Worm (Caenorhabditis elegans) whole organism, L1 larva: ENCODE measurements around the gene col-109.
A peak's percentile ranks its signal among the peaks of the same experiment; 100 is the strongest.

Experiments used
- aha-1 ChIP-seq: fragments of 150-350 bp; optimal IDR thresholded peaks from 2 replicates; lab custom pipeline; 2014; ENCODE audit warnings: missing biosample characterization, missing genetic modification characterization
- blmp-1 ChIP-seq: fragments of 150-350 bp; optimal IDR thresholded peaks from 2 replicates; lab custom pipeline; 2014; ENCODE audit warnings: missing biosample characterization, missing genetic modification characterization
- ceh-82 ChIP-seq, 3 experiments: fragments of 150-350 bp in 1 of 3; sonication (generic microtip) in 2 of 3; optimal IDR thresholded peaks; 2 replicates each; lab custom pipeline; 2014 to 2017; ENCODE audit warnings: missing biosample characterization in 3 of 3, missing genetic modification characterization in 3 of 3
- efl-1 ChIP-seq, 4 experiments: fragments of 150-350 bp; optimal IDR thresholded peaks in 3 of 4; peaks in 1 of 4; 1 replicate in 1 of 4; 2 replicates in 3 of 4; lab custom pipeline; 2014; ENCODE audit warnings: missing biosample characterization in 2 of 4, missing genetic modification characterization in 2 of 4, missing genetic modification reagents in 2 of 4
- fos-1 ChIP-seq: fragments of 150-350 bp; optimal IDR thresholded peaks from 2 replicates; lab custom pipeline; 2014; ENCODE audit warnings: missing biosample characterization, missing genetic modification characterization
- nhr-20 ChIP-seq: sonication (generic microtip); optimal IDR thresholded peaks from 2 replicates; lab custom pipeline; 2016; ENCODE audit warnings: mild to moderate bottlenecking, missing genetic modification characterization, missing compliant biosample characterization
- nhr-76 ChIP-seq: sonication (generic microtip); optimal IDR thresholded peaks from 2 replicates; lab custom pipeline; 2017; ENCODE audit warnings: missing biosample characterization, missing genetic modification characterization
- nhr-77 ChIP-seq: fragments of 150-350 bp; optimal IDR thresholded peaks from 2 replicates; lab custom pipeline; 2014; ENCODE audit warnings: missing biosample characterization, missing genetic modification characterization
- nhr-84 ChIP-seq: sonication (generic microtip); optimal IDR thresholded peaks from 2 replicates; lab custom pipeline; 2017; ENCODE audit warnings: missing biosample characterization, missing genetic modification characterization
- nhr-90 ChIP-seq: sonication (generic microtip); optimal IDR thresholded peaks from 2 replicates; lab custom pipeline; 2016; ENCODE audit warnings: mild to moderate bottlenecking, missing genetic modification characterization, missing compliant biosample characterization; ENCODE audit not compliant: poor library complexity
- swsn-7 ChIP-seq: sonication (generic microtip); optimal IDR thresholded peaks from 2 replicates; lab custom pipeline; 2016; ENCODE audit warnings: missing genetic modification characterization, missing compliant biosample characterization

ce11 chrIV:1853934-1854438, 33.9 kb upstream of the col-109 start:
- TF ChIP-seq nhr-84 (no peak), aha-1 (tag; lab: Kevin White, UChicago) (no peak), nhr-77 (tag; lab: Kevin White, UChicago) (no peak), blmp-1 (tag; lab: Kevin White, UChicago) (peak; percentile 94), ceh-82 (tag; optimal IDR thresholded peaks at IDR 0.05; lab: Kevin White, UChicago) (no peak), efl-1 (optimal IDR thresholded peaks at IDR 0.05; lab: Kevin White, UChicago) (no peak), efl-1 (GFP tag; optimal IDR thresholded peaks at IDR 0.05 in 1 of 2; lab: Kevin White, UChicago) (no peak), swsn-7 (tag; lab: Kevin White, UChicago) (no peak), nhr-90 (no peak), fos-1 (tag; lab: Kevin White, UChicago) (no peak), nhr-76 (tag; lab: Kevin White, UChicago) (no peak), nhr-20 (peak; percentile 27)
